Worm (Caenorhabditis elegans) whole organism, early embryonic: ENCODE data around the gene ugt-42.

ENCODE experiments used
- B0310.2 ChIP-seq: sonication (generic microtip); optimal IDR thresholded peaks from 2 replicates; lab custom pipeline; 2016; ENCODE audit warnings: mild to moderate bottlenecking, missing genetic modification characterization, missing compliant biosample characterization
- F13C5.2 ChIP-seq: sonication (generic microtip); optimal IDR thresholded peaks from 2 replicates; lab custom pipeline; 2017; ENCODE audit warnings: mild to moderate bottlenecking, missing genetic modification characterization, inconsistent platforms, missing compliant biosample characterization
- aly-1 ChIP-seq: sonication (generic microtip); optimal IDR thresholded peaks from 2 replicates; lab custom pipeline; 2016; ENCODE audit warnings: missing genetic modification characterization, missing compliant biosample characterization
- ama-1 ChIP-seq: fragments of 150-350 bp; optimal IDR thresholded peaks from 2 replicates; lab custom pipeline; 2014
- ceh-13 ChIP-seq: fragments of 200-800 bp; sonication (Bioruptor generic); optimal IDR thresholded peaks from 2 replicates; lab custom pipeline; 2018; ENCODE audit warnings: mild to moderate bottlenecking, missing genetic modification characterization, missing compliant biosample characterization
- ceh-36 ChIP-seq: sonication (generic microtip); optimal IDR thresholded peaks from 2 replicates; lab custom pipeline; 2016; ENCODE audit warnings: missing genetic modification characterization, inconsistent platforms, missing compliant biosample characterization
- ets-7 ChIP-seq: sonication (generic microtip); optimal IDR thresholded peaks from 2 replicates; lab custom pipeline; 2016; ENCODE audit warnings: missing genotype, missing genetic modification characterization, missing compliant biosample characterization
- flt-1 ChIP-seq: fragments of 200-800 bp; sonication (Bioruptor generic); IDR thresholded peaks from 2 replicates; pipeline ENCODE4 v1.3.6; 2022; ENCODE audit warnings: missing genetic modification characterization, missing compliant biosample characterization
- hmbx-1 ChIP-seq: sonication (generic microtip); optimal IDR thresholded peaks from 2 replicates; lab custom pipeline; 2016; ENCODE audit warnings: mild to moderate bottlenecking, missing genetic modification characterization, missing compliant biosample characterization
- hmg-4 ChIP-seq: fragments of 200-800 bp; sonication (Bioruptor generic); optimal IDR thresholded peaks from 2 replicates; lab custom pipeline; 2018; ENCODE audit warnings: mild to moderate bottlenecking, missing genetic modification characterization, missing compliant biosample characterization
- hnd-1 ChIP-seq: sonication (generic microtip); optimal IDR thresholded peaks from 2 replicates; lab custom pipeline; 2016; ENCODE audit warnings: missing genetic modification characterization, missing compliant biosample characterization
- pes-1 ChIP-seq: fragments of 200-800 bp; sonication (Bioruptor generic); IDR thresholded peaks from 2 replicates; pipeline ENCODE4 v1.3.6; 2022; ENCODE audit warnings: missing genetic modification reagents, missing genetic modification characterization, missing compliant biosample characterization
- scrt-1 ChIP-seq: fragments of 200-800 bp; sonication (Bioruptor generic); IDR thresholded peaks from 2 replicates; pipeline ENCODE4 v1.3.6; 2022; ENCODE audit warnings: missing genetic modification characterization, missing compliant biosample characterization
- sea-1 ChIP-seq: fragments of 200-800 bp; sonication (Bioruptor generic); conservative IDR thresholded peaks from 2 replicates; pipeline ENCODE4 v1.3.6; 2022; ENCODE audit warnings: missing genetic modification characterization, missing compliant biosample characterization
- tbx-11 ChIP-seq: fragments of 200-800 bp; sonication (Bioruptor generic); IDR thresholded peaks from 2 replicates; pipeline ENCODE4 v1.3.6; 2022; ENCODE audit warnings: missing genetic modification characterization, missing compliant biosample characterization
- tbx-37 ChIP-seq: fragments of 200-800 bp; sonication (Bioruptor generic); conservative IDR thresholded peaks from 2 replicates; pipeline ENCODE4 v1.3.6; 2022; ENCODE audit warnings: missing genetic modification reagents, missing genetic modification characterization, missing compliant biosample characterization
- tra-4 ChIP-seq: sonication (generic microtip); optimal IDR thresholded peaks from 2 replicates; lab custom pipeline; 2017; ENCODE audit warnings: missing genetic modification characterization, missing compliant biosample characterization

The ugt-42 gene

ce11 chrV:658140-658539 is 11.2 kb downstream of the ugt-42 start:
- TF ChIP-seq tbx-11 (peak; percentile 45; the same call in 1 of the 2 replicates), tbx-37 (peak; percentile 75)

- no peak for TF ChIP-seq sea-1 (GFP tag; lab: Robert Waterston, UW)
- no peak for TF ChIP-seq scrt-1
Observed at ce11 chrV:660210-660609, 13.2 kb downstream of the ugt-42 start, which contains the start of gene F31F4.17. Gene F31F4.17 (minus strand): TSS chrV:660310.

- TF ChIP-seq tbx-37 (no peak), hmbx-1 (no peak), hnd-1 (tag; lab: Kevin White, UChicago) (no peak), aly-1 (no peak), ceh-13 (no peak), tbx-11 (no peak), sea-1 (GFP tag; lab: Robert Waterston, UW) (no peak), flt-1 (no peak), ama-1 (lab: Kevin White, UChicago) (no peak), B0310.2 (tag; lab: Kevin White, UChicago) (no peak), tra-4 (tag; lab: Kevin White, UChicago) (no peak)
Observed at ce11 chrV:664337-664847, 17.4 kb downstream of the ugt-42 start, which contains the start of the genes F31F4.11 and srh-266. Gene F31F4.11 (minus strand): TSS chrV:664437. Gene srh-266 (plus strand): TSS chrV:664797.

- TF ChIP-seq hmg-4 (GFP tag; lab: Kevin White, UChicago) (no peak), scrt-1 (no peak), tbx-11 (no peak), ceh-13 (no peak), ama-1 (lab: Kevin White, UChicago) (no peak), tra-4 (tag; lab: Kevin White, UChicago) (no peak), F13C5.2 (tag; lab: Kevin White, UChicago) (no peak), hnd-1 (tag; lab: Kevin White, UChicago) (no peak), pes-1 (no peak), ets-7 (no peak), aly-1 (no peak), B0310.2 (tag; lab: Kevin White, UChicago) (no peak), tbx-37 (no peak), sea-1 (GFP tag; lab: Robert Waterston, UW) (no peak), flt-1 (no peak), ceh-36 (tag; lab: Kevin White, UChicago) (no peak), hmbx-1 (no peak)
Observed at ce11 chrV:667459-667858, 20.5 kb downstream of the ugt-42 start, which contains the start of gene nhr-180. Gene nhr-180 (minus strand): TSS chrV:667510.

- no peak for TF ChIP-seq hnd-1 (tag; lab: Kevin White, UChicago)
- no peak for TF ChIP-seq pes-1
- TF ChIP-seq aly-1: no peak
- no peak for TF ChIP-seq hmg-4 (GFP tag; lab: Kevin White, UChicago)
- no peak for TF ChIP-seq scrt-1
- no peak for TF ChIP-seq ceh-13
- TF ChIP-seq flt-1: no peak
- TF ChIP-seq sea-1 (GFP tag; lab: Robert Waterston, UW): no peak
- no peak for TF ChIP-seq hmbx-1
Observed at ce11 chrV:671342-671741, 24.4 kb downstream of the ugt-42 start, which contains the start of gene sru-24. Gene sru-24 (minus strand): TSS chrV:671442.

- TF ChIP-seq hnd-1 (tag; lab: Kevin White, UChicago) (no peak), ets-7 (no peak), scrt-1 (no peak), sea-1 (GFP tag; lab: Robert Waterston, UW) (no peak), F13C5.2 (tag; lab: Kevin White, UChicago) (no peak), pes-1 (no peak), tbx-11 (no peak), flt-1 (no peak), ama-1 (lab: Kevin White, UChicago) (no peak), B0310.2 (tag; lab: Kevin White, UChicago) (no peak), ceh-36 (tag; lab: Kevin White, UChicago) (no peak), hmg-4 (GFP tag; lab: Kevin White, UChicago) (no peak)
Observed at ce11 chrV:674213-674612, 27.2 kb downstream of the ugt-42 start, which contains the start of gene sru-25. Gene sru-25 (minus strand): TSS chrV:674313.

- no peak for TF ChIP-seq sea-1 (GFP tag; lab: Robert Waterston, UW)
- no peak for TF ChIP-seq scrt-1
- TF ChIP-seq B0310.2 (tag; lab: Kevin White, UChicago): no peak
- TF ChIP-seq tbx-11: no peak
- TF ChIP-seq hnd-1 (tag; lab: Kevin White, UChicago): no peak
- TF ChIP-seq hmg-4 (GFP tag; lab: Kevin White, UChicago): no peak
- TF ChIP-seq ama-1 (lab: Kevin White, UChicago): no peak
- no peak for TF ChIP-seq aly-1
- no peak for TF ChIP-seq flt-1
- TF ChIP-seq tbx-37: no peak
- TF ChIP-seq tra-4 (tag; lab: Kevin White, UChicago): no peak
- TF ChIP-seq ets-7: no peak
Observed at ce11 chrV:676090-676489, 29.1 kb downstream of the ugt-42 start.

ce11 chrV:676550-677084 is 29.6 kb downstream of the ugt-42 start, which contains the start of the genes fbxa-72 and srx-21:
Gene fbxa-72 (minus strand): TSS chrV:676753.
Gene srx-21 (plus strand): TSS chrV:677034.
- TF ChIP-seq hmg-4 (GFP tag; lab: Kevin White, UChicago) (no peak), pes-1 (no peak), scrt-1 (no peak), tbx-11 (no peak), flt-1 (no peak), hnd-1 (tag; lab: Kevin White, UChicago) (no peak), B0310.2 (tag; lab: Kevin White, UChicago) (no peak), aly-1 (no peak), ets-7 (no peak), F13C5.2 (tag; lab: Kevin White, UChicago) (no peak), ceh-13 (no peak), hmbx-1 (no peak), tbx-37 (no peak), sea-1 (GFP tag; lab: Robert Waterston, UW) (no peak), tra-4 (tag; lab: Kevin White, UChicago) (no peak), ceh-36 (tag; lab: Kevin White, UChicago) (no peak), ama-1 (lab: Kevin White, UChicago) (no peak)
